Fruit fly (Drosophila melanogaster) whole organism, adult: ENCODE results near the gene Chrac-14.

ENCODE experiments used
- CG12768 ChIP-seq: fragments of 200-800 bp; sonication (Bioruptor generic); optimal IDR thresholded peaks from 2 replicates; lab custom pipeline; 2017; ENCODE audit warnings: missing biosample characterization, missing genetic modification characterization, mild to moderate bottlenecking, moderate library complexity, missing genetic modification reagents
- CG14711 ChIP-seq: fragments of 200-800 bp; sonication (Bioruptor generic); optimal IDR thresholded peaks from 2 replicates; lab custom pipeline; 2018; ENCODE audit warnings: missing biosample characterization, mild to moderate bottlenecking, missing genetic modification characterization, moderate library complexity
- CG1620 ChIP-seq: fragments of 200-800 bp; sonication (Bioruptor generic); optimal IDR thresholded peaks from 2 replicates; lab custom pipeline; 2016; ENCODE audit warnings: missing biosample characterization, missing genetic modification characterization
- CG33017 ChIP-seq: fragments of 200-800 bp; sonication (Bioruptor generic); optimal IDR thresholded peaks from 2 replicates; lab custom pipeline; 2018; ENCODE audit warnings: missing biosample characterization, mild to moderate bottlenecking, missing genetic modification characterization, moderate library complexity
- Hr96 ChIP-seq: fragments of 200-800 bp; sonication (Bioruptor generic); optimal IDR thresholded peaks from 2 replicates; lab custom pipeline; 2016; ENCODE audit warnings: missing biosample characterization, missing genetic modification characterization
- Mnt ChIP-seq: fragments of 200-800 bp; sonication (Bioruptor generic); optimal IDR thresholded peaks from 2 replicates; lab custom pipeline; 2016; ENCODE audit warnings: missing biosample characterization, mild to moderate bottlenecking, missing genetic modification characterization
- cnc ChIP-seq, 2 experiments: fragments of >200 bp; optimal IDR thresholded peaks; 2 replicates each; lab custom pipeline; 2017
- ovo ChIP-seq: fragments of 200-800 bp; sonication (Bioruptor generic); optimal IDR thresholded peaks from 2 replicates; lab custom pipeline; 2016; ENCODE audit warnings: missing biosample characterization, missing genetic modification characterization
- toe ChIP-seq: fragments of 200-800 bp; sonication (Bioruptor generic); optimal IDR thresholded peaks from 2 replicates; lab custom pipeline; 2016; ENCODE audit warnings: missing biosample characterization, missing genetic modification characterization

DNA sequence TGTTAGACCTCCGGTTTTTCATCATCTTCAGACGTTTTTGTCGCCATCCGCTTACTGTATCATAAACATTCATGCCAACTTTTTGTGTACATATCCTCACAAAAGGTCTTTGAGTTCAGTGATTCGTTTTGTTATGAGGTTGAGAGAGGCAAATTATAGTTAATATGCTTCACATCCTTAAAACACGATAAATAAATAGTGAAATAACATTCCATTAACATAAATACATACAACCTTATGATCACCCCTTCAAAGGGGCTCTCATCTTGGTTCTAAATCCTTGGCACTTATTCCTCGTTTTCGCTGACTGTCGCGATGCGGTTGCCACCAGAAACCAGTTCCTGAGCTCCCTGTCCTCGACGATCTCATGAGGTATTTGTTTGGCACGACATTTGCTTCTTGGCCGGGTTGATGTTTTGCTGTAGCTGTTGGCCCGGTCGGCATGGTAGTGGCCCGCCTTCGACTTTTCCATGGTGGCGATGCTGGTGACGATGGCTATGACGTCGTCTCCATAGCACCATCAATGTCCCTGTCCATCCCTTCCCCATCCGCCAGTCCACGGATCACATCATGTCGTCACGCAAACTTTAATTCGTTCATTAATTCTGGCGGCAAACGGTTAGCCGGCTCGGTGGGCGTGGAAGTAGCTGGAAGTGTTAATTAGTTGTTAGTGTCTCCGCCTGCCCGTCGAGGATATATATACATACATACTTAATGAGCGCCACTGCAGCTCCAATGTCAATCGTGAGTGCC lies 31.9 kb downstream of the Chrac-14 start:
- TF ChIP-seq Mnt (GFP tag; lab: Kevin White, UChicago) (no peak), cnc (optimal IDR thresholded peaks at IDR 0.05; lab: Kevin White, UChicago) (no peak), ovo (no peak), toe (GFP tag; lab: Kevin White, UChicago) (no peak), CG14711 (tag; lab: Kevin White, UChicago) (no peak), CG33017 (tag; lab: Kevin White, UChicago) (no peak), Hr96 (GFP tag; lab: Kevin White, UChicago) (no peak), CG12768 (no peak), CG1620 (GFP tag; lab: Kevin White, UChicago) (no peak)
